Worm (Caenorhabditis elegans): ENCODE results near the gene srpa-72.

The srpa-72 gene

DNA sequence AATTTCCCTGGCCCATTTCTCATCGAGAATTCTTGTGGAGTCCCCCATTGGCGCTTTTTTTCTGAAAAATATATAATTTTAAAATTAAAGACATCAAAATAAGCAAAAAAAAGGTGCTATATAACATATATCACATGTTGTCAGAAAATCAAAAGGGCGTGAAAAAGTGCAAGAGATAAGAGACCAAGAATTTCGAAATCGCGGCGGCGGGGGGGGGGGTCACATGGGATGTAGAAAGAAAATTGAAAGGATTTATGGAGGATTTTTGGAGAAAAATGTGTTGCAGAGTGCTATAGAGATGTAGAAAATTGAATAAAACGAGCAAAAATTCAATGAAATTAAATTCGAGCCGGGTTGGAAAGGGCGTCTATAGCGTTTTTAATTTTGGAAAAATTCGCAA is 43.9 kb downstream of the srpa-72 start, which contains the start of gene K12H6.6:
K12H6.6 (minus strand) TSS at position 61 of the 400 bp plus-strand sequence.
- no peak for TF ChIP-seq pha-4 (GFP tag; IDR thresholded peaks at IDR 0.05)
- TF ChIP-seq pha-4 (tag; optimal IDR thresholded peaks at IDR 0.05): no peak
- TF ChIP-seq hlh-30 (tag; optimal IDR thresholded peaks at IDR 0.05; ENCODE audit: insufficient read depth): peak; percentile 81
- peak; percentile 17 for TF ChIP-seq nhr-28 (tag; optimal IDR thresholded peaks at IDR 0.05)
- TF ChIP-seq madf-9 (GFP tag; conservative IDR thresholded peaks at IDR 0.05): no peak
- no peak for TF ChIP-seq daf-16 (GFP tag; optimal IDR thresholded peaks at IDR 0.05)
- peak; percentile 2 for TF ChIP-seq daf-16 (tag; optimal IDR thresholded peaks at IDR 0.05)
- peak; percentile 29 for TF ChIP-seq hlh-11 (tag; optimal IDR thresholded peaks at IDR 0.05)
- TF ChIP-seq dve-1 (tag; optimal IDR thresholded peaks at IDR 0.05; ENCODE audit: insufficient read depth): peak; percentile 11
- TF ChIP-seq lsy-2 (tag; optimal IDR thresholded peaks at IDR 0.05): peak in 1 of 2 experiments; percentile 24
- TF ChIP-seq dmd-6 (GFP tag; IDR thresholded peaks at IDR 0.05): 0 out of 2 replicates have a peak, but pooled peaks have one; percentile 19
- TF ChIP-seq aha-1 (tag): peak; percentile 65
- no peak for TF ChIP-seq saeg-2 (GFP tag; IDR thresholded peaks at IDR 0.05)

DNA sequence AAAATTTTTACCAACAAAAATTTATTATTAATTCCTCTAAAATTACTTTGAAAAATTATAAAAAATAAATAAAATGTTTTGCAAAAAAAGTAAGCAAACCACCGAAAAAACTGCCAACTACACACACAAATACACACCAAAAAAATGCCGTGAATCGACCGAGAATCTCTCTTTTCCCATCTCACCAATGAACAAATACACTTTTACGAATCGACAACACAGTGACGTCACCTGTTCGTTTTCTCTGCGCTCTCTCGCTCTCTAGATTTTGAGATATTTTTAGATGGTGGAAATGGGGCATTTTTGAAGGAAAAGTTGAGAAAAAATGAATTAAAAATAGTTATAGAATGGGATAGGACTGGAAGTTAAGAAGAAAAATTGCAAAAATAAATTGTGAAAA is 44.8 kb downstream of the srpa-72 start:
- TF ChIP-seq pha-4 (GFP tag; IDR thresholded peaks at IDR 0.05) (no peak), pha-4 (tag; optimal IDR thresholded peaks at IDR 0.05) (peak; percentile 50), hlh-11 (tag; optimal IDR thresholded peaks at IDR 0.05) (peak; percentile 9), aha-1 (tag) (peak; percentile 36), daf-16 (GFP tag; optimal IDR thresholded peaks at IDR 0.05) (peak in 1 of 2 experiments; percentile 11), daf-16 (tag; optimal IDR thresholded peaks at IDR 0.05) (peak; percentile 40), dmd-6 (GFP tag; IDR thresholded peaks at IDR 0.05) (peak; percentile 22; the same call in 1 of the 2 replicates), fos-1 (tag; optimal IDR thresholded peaks at IDR 0.05) (no peak), sdz-12 (GFP tag; optimal IDR thresholded peaks at IDR 0.05) (no peak), nhr-28 (tag; optimal IDR thresholded peaks at IDR 0.05) (peak; percentile 53), nhr-6 (tag; optimal IDR thresholded peaks at IDR 0.05) (peak; percentile 25), lsy-2 (tag; optimal IDR thresholded peaks at IDR 0.05) (peak in 1 of 2 experiments; percentile 38), pqm-1 (tag; optimal IDR thresholded peaks at IDR 0.05) (no peak), arid-1 (GFP tag; conservative IDR thresholded peaks at IDR 0.05) (no peak), spr-3 (GFP tag; optimal IDR thresholded peaks at IDR 0.05) (no peak)

DNA sequence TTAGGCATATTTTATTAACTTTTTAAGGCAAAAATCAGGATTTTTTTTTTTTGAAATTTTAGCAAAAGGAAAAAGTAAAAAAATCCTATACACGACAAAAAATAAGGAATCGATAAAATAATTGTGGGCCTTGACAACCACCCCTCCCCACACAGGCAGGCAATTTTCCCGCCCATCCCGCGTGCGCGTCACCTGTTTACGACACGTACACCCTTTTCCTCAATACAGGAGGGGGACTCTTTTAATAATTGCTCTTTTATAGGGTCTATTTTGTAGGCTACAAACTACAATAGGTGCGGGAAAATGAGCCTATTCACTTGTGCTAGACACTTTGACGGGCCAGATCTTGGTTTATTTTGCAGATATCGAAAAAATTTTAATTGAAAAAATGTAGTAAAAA is 45.3 kb downstream of the srpa-72 start:
- TF ChIP-seq daf-16 (GFP tag; optimal IDR thresholded peaks at IDR 0.05) (no peak), daf-16 (tag; optimal IDR thresholded peaks at IDR 0.05) (peak; percentile 39), mdl-1 (tag; optimal IDR thresholded peaks at IDR 0.05) (no peak), nhr-76 (tag; optimal IDR thresholded peaks at IDR 0.05) (no peak), hlh-30 (tag; optimal IDR thresholded peaks at IDR 0.05; ENCODE audit: insufficient read depth) (peak; percentile 55), dpl-1 (GFP tag; optimal IDR thresholded peaks at IDR 0.05) (no peak), gei-8 (GFP tag; optimal IDR thresholded peaks at IDR 0.05) (no peak), zip-2 (tag; optimal IDR thresholded peaks at IDR 0.05) (no peak), unc-62 (GFP tag; optimal IDR thresholded peaks at IDR 0.05 in 1 of 2) (no peak), unc-62 (tag; optimal IDR thresholded peaks at IDR 0.05) (no peak), attf-4 (tag; optimal IDR thresholded peaks at IDR 0.05) (no peak), ZK337.2 (GFP tag; IDR thresholded peaks at IDR 0.05) (no peak), Y5F2A.4 (GFP tag; optimal IDR thresholded peaks at IDR 0.05) (no peak), php-3 (GFP tag; IDR thresholded peaks at IDR 0.05) (0 out of 2 replicates have a peak, but pooled peaks have one; percentile 11)

DNA sequence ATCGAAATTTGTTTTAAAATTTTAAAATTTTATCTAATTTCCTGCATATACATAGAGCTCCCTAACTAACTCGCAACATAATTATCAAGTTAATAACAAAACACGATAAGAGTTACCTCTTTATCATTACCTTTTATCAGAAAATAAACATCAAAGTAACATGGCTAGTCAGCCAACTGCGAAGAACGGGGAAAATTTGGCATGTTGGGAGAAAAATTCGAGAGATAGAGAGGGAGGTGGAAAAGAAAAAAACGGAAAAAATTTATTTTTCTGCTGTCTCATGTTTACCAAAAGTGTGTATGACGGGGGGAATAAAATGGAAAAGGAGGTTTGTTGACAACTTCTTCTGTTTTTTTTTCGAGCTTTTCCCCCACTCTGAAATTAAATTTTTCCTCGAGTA is 46.8 kb downstream of the srpa-72 start:
- no peak for TF ChIP-seq set-16 (GFP tag; IDR thresholded peaks at IDR 0.05)
- peak; percentile 81 for TF ChIP-seq hlh-11 (tag; optimal IDR thresholded peaks at IDR 0.05)
- TF ChIP-seq daf-16 (GFP tag; optimal IDR thresholded peaks at IDR 0.05): no peak
- TF ChIP-seq daf-16 (tag; optimal IDR thresholded peaks at IDR 0.05): peak; percentile 99
- TF ChIP-seq arid-1 (GFP tag; conservative IDR thresholded peaks at IDR 0.05): no peak
- TF ChIP-seq nhr-28 (tag; optimal IDR thresholded peaks at IDR 0.05): peak; percentile 76
- TF ChIP-seq F26F4.8 (GFP tag; conservative IDR thresholded peaks at IDR 0.05): no peak
- peak; percentile 38 for TF ChIP-seq mes-2 (tag; optimal IDR thresholded peaks at IDR 0.05; ENCODE audit: poor library complexity, severe bottlenecking)
- TF ChIP-seq lin-1 (GFP tag; IDR thresholded peaks at IDR 0.05): peak; percentile 61; the same call in 1 of the 2 replicates
- peak; percentile 7 for TF ChIP-seq pqm-1 (tag; optimal IDR thresholded peaks at IDR 0.05)
- TF ChIP-seq nhr-77 (tag; optimal IDR thresholded peaks at IDR 0.05): no peak
- TF ChIP-seq nhr-11 (tag; optimal IDR thresholded peaks at IDR 0.05): peak; percentile 44
- TF ChIP-seq dmd-6 (GFP tag; IDR thresholded peaks at IDR 0.05): peak; percentile 44
